Worm (Caenorhabditis elegans) whole organism, young adult: ENCODE measurements around the gene alg-1.
"Not testable (repeated sequence)": the region's sequence is repeated elsewhere in the genome, so short reads cannot be mapped to it uniquely, and the experiment has no call there.

Experiments used
- D2030.7 ChIP-seq: fragments of 200-800 bp; sonication (Bioruptor generic); IDR thresholded peaks from 2 replicates; pipeline ENCODE4 v1.3.6; 2022; ENCODE audit warnings: missing genetic modification reagents, missing genetic modification characterization, missing compliant biosample characterization
- F22D6.2 ChIP-seq: sonication (generic microtip); optimal IDR thresholded peaks from 2 replicates; lab custom pipeline; 2016; ENCODE audit warnings: mild to moderate bottlenecking, missing genetic modification characterization, missing compliant biosample characterization
- F37B4.10 ChIP-seq: fragments of 200-800 bp; sonication (Bioruptor generic); IDR thresholded peaks from 2 replicates; pipeline ENCODE4 v1.3.6; 2022; ENCODE audit warnings: missing genetic modification characterization, missing compliant biosample characterization
- F55B11.4 ChIP-seq: sonication (generic microtip); optimal IDR thresholded peaks from 2 replicates; lab custom pipeline; 2016; ENCODE audit warnings: missing compliant biosample characterization, missing genetic modification characterization, borderline replicate concordance; ENCODE audit not compliant: insufficient read depth
- Y79H2A.3 ChIP-seq: fragments of 200-800 bp; sonication (Bioruptor generic); conservative IDR thresholded peaks from 2 replicates; pipeline ENCODE4 v1.3.6; 2022; ENCODE audit warnings: missing genetic modification reagents, missing genetic modification characterization, missing compliant biosample characterization
- ama-1 ChIP-seq, 3 experiments: fragments of 150-350 bp in 1 of 3; sonication (generic microtip) in 2 of 3; optimal IDR thresholded peaks; 2 replicates each; lab custom pipeline; 2014 to 2018; ENCODE audit warnings: missing biosample characterization in 2 of 3, missing genetic modification characterization in 2 of 3, missing genetic modification reagents in 2 of 3
- ceh-58 ChIP-seq: fragments of 200-800 bp; sonication (Bioruptor generic); IDR thresholded peaks from 2 replicates; pipeline ENCODE4 v1.3.6; 2022; ENCODE audit warnings: missing genetic modification characterization, missing compliant biosample characterization
- ceh-79 ChIP-seq: sonication (generic microtip); optimal IDR thresholded peaks from 2 replicates; lab custom pipeline; 2017; ENCODE audit warnings: mild to moderate bottlenecking, missing genetic modification characterization, missing compliant biosample characterization
- ceh-91 ChIP-seq: fragments of 200-800 bp; sonication (Bioruptor generic); IDR thresholded peaks from 2 replicates; pipeline ENCODE4 v1.3.6; 2022; ENCODE audit warnings: missing genetic modification reagents, missing genetic modification characterization, missing compliant biosample characterization
- dox-1 ChIP-seq: fragments of 200-800 bp; sonication (Bioruptor generic); IDR thresholded peaks from 2 replicates; pipeline ENCODE4 v1.3.6; 2022; ENCODE audit warnings: missing genetic modification reagents, missing genetic modification characterization, missing compliant biosample characterization
- dpl-1 ChIP-seq: fragments of 150-350 bp; optimal IDR thresholded peaks from 2 replicates; lab custom pipeline; 2014; ENCODE audit warnings: missing biosample characterization, missing genetic modification reagents, missing genetic modification characterization
- egrh-3 ChIP-seq: fragments of 200-800 bp; sonication (Bioruptor generic); IDR thresholded peaks from 2 replicates; pipeline ENCODE4 v1.3.6; 2022; ENCODE audit warnings: missing genetic modification reagents, missing genetic modification characterization, missing compliant biosample characterization
- ets-4 ChIP-seq: fragments of 200-800 bp; sonication (Bioruptor generic); optimal IDR thresholded peaks from 2 replicates; lab custom pipeline; 2018; ENCODE audit warnings: mild to moderate bottlenecking, missing genetic modification characterization, missing compliant biosample characterization
- lin-40 ChIP-seq: sonication (generic microtip); optimal IDR thresholded peaks from 2 replicates; lab custom pipeline; 2016; ENCODE audit warnings: missing genetic modification characterization, mild to moderate bottlenecking, missing compliant biosample characterization, missing genotype, missing genetic modification reagents
- lin-54 ChIP-seq: fragments of 200-800 bp; sonication (Bioruptor generic); optimal IDR thresholded peaks from 2 replicates; lab custom pipeline; 2018; ENCODE audit warnings: mild to moderate bottlenecking, missing genetic modification characterization, missing compliant biosample characterization
- lir-1 ChIP-seq: fragments of 200-800 bp; sonication (Bioruptor generic); conservative IDR thresholded peaks from 2 replicates; pipeline ENCODE4 v1.3.6; 2022; ENCODE audit warnings: missing genetic modification reagents, missing genetic modification characterization, missing compliant biosample characterization
- lsy-27 ChIP-seq: sonication (generic microtip); optimal IDR thresholded peaks from 2 replicates; lab custom pipeline; 2017; ENCODE audit warnings: missing genetic modification characterization, mild to moderate bottlenecking, missing compliant biosample characterization, antibody characterized with exemption, missing genotype, borderline replicate concordance; ENCODE audit not compliant: insufficient read depth
- madf-6 ChIP-seq: fragments of 200-800 bp; sonication (Bioruptor generic); IDR thresholded peaks from 2 replicates; pipeline ENCODE4 v1.3.6; 2022; ENCODE audit warnings: missing genetic modification reagents, missing genetic modification characterization, missing compliant biosample characterization
- madf-8 ChIP-seq: fragments of 200-800 bp; sonication (Bioruptor generic); conservative IDR thresholded peaks from 2 replicates; pipeline ENCODE4 v1.3.6; 2022; ENCODE audit warnings: missing genetic modification reagents, missing genetic modification characterization, missing compliant biosample characterization
- mcd-1 ChIP-seq: fragments of 200-800 bp; sonication (Bioruptor generic); IDR thresholded peaks from 2 replicates; pipeline ENCODE4 v1.3.6; 2022; ENCODE audit warnings: missing genetic modification reagents, missing genetic modification characterization, missing compliant biosample characterization
- nhr-120 ChIP-seq: fragments of 200-800 bp; sonication (Bioruptor generic); IDR thresholded peaks from 2 replicates; pipeline ENCODE4 v1.3.6; 2022; ENCODE audit warnings: missing genetic modification characterization, missing compliant biosample characterization
- nhr-27 ChIP-seq: fragments of 200-800 bp; sonication (Bioruptor generic); optimal IDR thresholded peaks from 2 replicates; lab custom pipeline; 2018; ENCODE audit warnings: mild to moderate bottlenecking, missing genetic modification characterization, moderate library complexity, missing compliant biosample characterization
- nhr-80 ChIP-seq: sonication (generic microtip); optimal IDR thresholded peaks from 2 replicates; lab custom pipeline; 2016; ENCODE audit warnings: missing genetic modification characterization, missing compliant biosample characterization
- repo-1 ChIP-seq: sonication (generic microtip); optimal IDR thresholded peaks from 2 replicates; lab custom pipeline; 2017; ENCODE audit warnings: mild to moderate bottlenecking, missing genetic modification characterization, missing compliant biosample characterization
- rpc-1 ChIP-seq, 2 experiments: fragments of 150-350 bp in 1 of 2; sonication (generic microtip) in 1 of 2; optimal IDR thresholded peaks; 2 replicates each; lab custom pipeline; 2014 to 2018; ENCODE audit warnings: missing biosample characterization in 1 of 2, missing genetic modification characterization in 1 of 2, missing genetic modification reagents in 1 of 2, missing genotype in 1 of 2
- sea-2 ChIP-seq: fragments of 200-800 bp; sonication (Bioruptor generic); IDR thresholded peaks from 2 replicates; pipeline ENCODE4 v1.3.6; 2022; ENCODE audit warnings: missing genetic modification characterization, missing compliant biosample characterization
- zfh-2 ChIP-seq: fragments of 200-800 bp; sonication (Bioruptor generic); conservative IDR thresholded peaks from 2 replicates; pipeline ENCODE4 v1.3.6; 2022; ENCODE audit warnings: missing genetic modification reagents, missing genetic modification characterization, missing compliant biosample characterization
- ztf-25 ChIP-seq: fragments of 200-800 bp; sonication (Bioruptor generic); IDR thresholded peaks from 2 replicates; pipeline ENCODE4 v1.3.6; 2022; ENCODE audit warnings: missing genetic modification reagents, missing genetic modification characterization, missing compliant biosample characterization
- ztf-26 ChIP-seq: sonication (generic microtip); optimal IDR thresholded peaks from 2 replicates; lab custom pipeline; 2017; ENCODE audit warnings: missing genetic modification characterization, missing compliant biosample characterization
- ztf-3 ChIP-seq: fragments of 200-800 bp; sonication (Bioruptor generic); optimal IDR thresholded peaks from 2 replicates; lab custom pipeline; 2018; ENCODE audit warnings: mild to moderate bottlenecking, missing genetic modification characterization, missing compliant biosample characterization

Gene alg-1

ce11 chrX:13935615-13936014, 13.3 kb upstream of the alg-1 start:
- TF ChIP-seq zfh-2 (GFP tag; lab: Robert Waterston, UW) (peak; percentile 45; the same call in 1 of the 2 replicates), dox-1 (peak; percentile 12; the same call in 1 of the 2 replicates), rpc-1 (tag; optimal IDR thresholded peaks at IDR 0.05; lab: Kevin White, UChicago) (peak; percentile 37), egrh-3 (GFP tag; lab: Robert Waterston, UW) (peak; percentile 64; the same call in 1 of the 2 replicates)
- TF ChIP-seq rpc-1 (optimal IDR thresholded peaks at IDR 0.05; lab: Kevin White, UChicago): not testable (repeated sequence)

DNA sequence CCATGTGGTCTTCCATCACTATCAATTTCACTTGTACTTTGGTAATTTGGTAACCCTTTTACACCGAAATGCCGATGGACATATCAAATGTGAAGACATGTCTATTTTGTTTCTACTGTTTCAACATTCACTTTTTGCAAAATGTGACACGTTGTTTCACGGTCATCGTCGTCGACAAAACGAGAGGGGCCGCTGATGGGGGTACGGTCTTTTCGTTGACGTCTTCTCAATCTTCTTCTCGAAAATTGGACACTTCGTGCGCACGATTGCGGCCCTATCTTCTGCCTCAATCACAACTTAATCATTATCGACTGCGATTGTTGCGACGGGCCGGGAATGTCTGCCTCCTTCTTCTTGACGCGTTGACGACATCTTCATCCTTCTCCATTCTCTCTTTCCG, 12.2 kb upstream of the alg-1 start:
- TF ChIP-seq lin-40 (tag; lab: Kevin White, UChicago) (no peak), lsy-27 (tag; lab: Kevin White, UChicago) (no peak), ztf-26 (tag; lab: Kevin White, UChicago) (peak; percentile 32), sea-2 (no peak), madf-6 (GFP tag; lab: Robert Waterston, UW) (no peak), zfh-2 (GFP tag; lab: Robert Waterston, UW) (no peak)

- TF ChIP-seq F22D6.2 (tag; lab: Kevin White, UChicago) (no peak), dox-1 (no peak), F55B11.4 (tag; lab: Kevin White, UChicago) (no peak), nhr-80 (peak; percentile 35), mcd-1 (GFP tag; lab: Robert Waterston, UW) (no peak)
Observed at ce11 chrX:13937350-13937749, 11.6 kb upstream of the alg-1 start.

DNA sequence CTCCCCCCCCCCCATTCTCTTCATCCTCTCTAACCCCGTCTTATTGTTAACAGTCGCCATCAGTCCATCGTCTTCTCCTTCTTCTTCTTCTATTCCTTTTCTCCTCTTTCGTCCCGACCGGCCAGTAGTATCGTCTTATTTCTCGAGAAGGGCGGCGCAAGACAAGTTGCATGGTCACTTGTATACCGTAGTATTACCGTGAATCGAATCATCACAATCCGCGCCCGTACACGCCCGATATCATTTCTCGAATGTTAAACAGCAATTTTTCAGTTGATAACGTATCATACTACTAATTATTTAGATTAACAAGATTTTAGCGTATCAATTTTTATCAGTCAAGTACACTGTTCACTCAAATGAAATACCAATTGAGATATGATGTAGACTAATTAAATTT, 11.0 kb upstream of the alg-1 start:
- TF ChIP-seq Y79H2A.3 (no peak), ceh-79 (tag; lab: Kevin White, UChicago) (no peak), ztf-25 (no peak)

DNA sequence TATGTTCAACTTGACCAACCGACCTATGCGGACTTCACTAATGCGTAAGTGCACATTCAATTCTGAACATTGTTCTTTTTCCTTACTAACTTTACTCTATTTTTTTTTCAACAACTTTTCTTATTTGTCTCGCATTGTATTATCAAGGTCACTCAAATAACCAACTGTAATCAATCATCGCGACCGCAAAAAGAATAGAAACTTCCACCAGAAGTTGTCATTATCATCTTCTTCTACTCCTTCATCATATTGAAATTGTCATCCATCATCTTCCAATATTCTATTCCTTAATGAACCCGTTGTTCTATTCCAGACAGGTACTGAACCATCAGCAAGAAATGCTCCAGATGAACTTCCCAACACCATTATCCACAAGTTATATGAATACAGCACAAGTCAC, 9.5 kb upstream of the alg-1 start:
- no peak for TF ChIP-seq D2030.7 (GFP tag; lab: Robert Waterston, UW)
- no peak for TF ChIP-seq repo-1 (tag; lab: Kevin White, UChicago)
- no peak for TF ChIP-seq madf-8 (GFP tag; lab: Robert Waterston, UW)
- TF ChIP-seq ztf-3: no peak
- no peak for TF ChIP-seq ceh-91
- TF ChIP-seq lir-1 (GFP tag; lab: Robert Waterston, UW): no peak
- TF ChIP-seq nhr-120 (GFP tag; lab: Robert Waterston, UW): no peak
- no peak for TF ChIP-seq ztf-25
- TF ChIP-seq nhr-27 (tag; lab: Kevin White, UChicago): no peak
- no peak for TF ChIP-seq dpl-1
- TF ChIP-seq F37B4.10: no peak

- TF ChIP-seq ets-4 (no peak), ceh-58 (0 out of 2 replicates have a peak, but pooled peaks have one; percentile 44)
Observed at ce11 chrX:13940287-13940686, 8.6 kb upstream of the alg-1 start.

DNA sequence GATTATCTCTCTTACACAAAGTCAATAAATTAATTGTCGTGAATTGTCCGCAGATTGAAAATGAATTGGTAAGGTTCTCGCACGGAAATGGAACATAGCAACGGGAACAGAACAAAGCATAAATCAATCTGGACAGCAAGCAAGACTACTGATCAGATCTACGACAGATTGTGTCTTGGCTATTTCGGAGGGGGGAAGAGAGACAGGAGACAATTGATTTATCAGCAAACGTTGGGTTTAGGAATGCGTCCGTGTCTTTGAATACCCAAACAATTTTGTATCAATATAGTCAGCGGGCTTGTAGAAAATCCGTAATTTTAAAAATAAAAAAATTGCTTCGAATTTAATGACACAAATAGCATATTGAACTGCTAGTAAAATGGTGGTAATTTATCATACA, 7.6 kb upstream of the alg-1 start:
- TF ChIP-seq ama-1 (optimal IDR thresholded peaks at IDR 0.05; lab: Kevin White, UChicago) (peak; percentile 36), ama-1 (GFP tag; optimal IDR thresholded peaks at IDR 0.05; lab: Kevin White, UChicago) (no peak), lin-54 (no peak)
